Worm (Caenorhabditis elegans): ENCODE measurements around the gene hosl-1.

Gene hosl-1

ce11 chrX:4626891-4627290, 10.0 kb upstream of the hosl-1 start:
- no peak for TF ChIP-seq lin-15B (tag; optimal IDR thresholded peaks at IDR 0.05)
- no peak for TF ChIP-seq dsc-1 (tag; optimal IDR thresholded peaks at IDR 0.05)
- TF ChIP-seq fos-1 (tag; optimal IDR thresholded peaks at IDR 0.05), result no peak
- no peak for TF ChIP-seq hlh-17 (GFP tag; optimal IDR thresholded peaks at IDR 0.05; ENCODE audit: borderline replicate concordance)
- no peak for TF ChIP-seq sox-4 (tag; optimal IDR thresholded peaks at IDR 0.05)
- TF ChIP-seq efl-3 (GFP tag; optimal IDR thresholded peaks at IDR 0.05), result no peak
- no peak for TF ChIP-seq egl-27 (tag; optimal IDR thresholded peaks at IDR 0.05)
- no peak for TF ChIP-seq nhr-19 (GFP tag; conservative IDR thresholded peaks at IDR 0.05)
- no peak for TF ChIP-seq blmp-1 (tag; optimal IDR thresholded peaks at IDR 0.05)
- TF ChIP-seq lin-39 (tag; optimal IDR thresholded peaks at IDR 0.05), result no peak
- TF ChIP-seq grh-1 (GFP tag; IDR thresholded peaks at IDR 0.05), result no peak
- no peak for TF ChIP-seq ztf-11 (tag; optimal IDR thresholded peaks at IDR 0.05)
- TF ChIP-seq xbp-1 (tag; optimal IDR thresholded peaks at IDR 0.05), result no peak
- TF ChIP-seq nhr-71 (tag; optimal IDR thresholded peaks at IDR 0.05), result no peak
- no peak for TF ChIP-seq mab-9 (GFP tag; IDR thresholded peaks at IDR 0.05)
- TF ChIP-seq unc-130 (tag; optimal IDR thresholded peaks at IDR 0.05), result no peak
- TF ChIP-seq snu-23 (GFP tag; optimal IDR thresholded peaks at IDR 0.05), result no peak
- no peak for TF ChIP-seq ceh-8 (GFP tag; optimal IDR thresholded peaks at IDR 0.05)
- no peak for TF ChIP-seq nhr-77 (tag; optimal IDR thresholded peaks at IDR 0.05)
- no peak for TF ChIP-seq lir-3 (tag; optimal IDR thresholded peaks at IDR 0.05; ENCODE audit: poor library complexity)

ce11 chrX:4628350-4628749, 8.6 kb upstream of the hosl-1 start:
- TF ChIP-seq hlh-4 (tag; optimal IDR thresholded peaks at IDR 0.05) (peak; percentile 74), grh-1 (GFP tag; IDR thresholded peaks at IDR 0.05) (no peak)

ce11 chrX:4628817-4629575, 7.9 kb upstream of the hosl-1 start:
- TF ChIP-seq egl-27 (tag; optimal IDR thresholded peaks at IDR 0.05) (no peak), tlp-1 (tag; optimal IDR thresholded peaks at IDR 0.05) (no peak), isw-1 (GFP tag; IDR thresholded peaks at IDR 0.05) (no peak), hpl-2 (GFP tag; optimal IDR thresholded peaks at IDR 0.05) (no peak), grh-1 (GFP tag; IDR thresholded peaks at IDR 0.05) (no peak), lsy-2 (tag; optimal IDR thresholded peaks at IDR 0.05) (peak in 1 of 2 experiments; percentile 12), lir-3 (tag; optimal IDR thresholded peaks at IDR 0.05; ENCODE audit: poor library complexity) (no peak), hlh-17 (GFP tag; optimal IDR thresholded peaks at IDR 0.05; ENCODE audit: borderline replicate concordance) (no peak), ama-1 (optimal IDR thresholded peaks at IDR 0.05) (no peak), elt-3 (tag; optimal IDR thresholded peaks at IDR 0.05) (no peak), unc-98 (GFP tag; IDR thresholded peaks at IDR 0.05) (no peak), rnt-1 (tag; optimal IDR thresholded peaks at IDR 0.05) (peak; percentile 55), pag-3 (tag; optimal IDR thresholded peaks at IDR 0.05; ENCODE audit: borderline replicate concordance, insufficient read depth) (no peak), aly-2 (tag; optimal IDR thresholded peaks at IDR 0.05) (no peak), F16B12.6 (tag; optimal IDR thresholded peaks at IDR 0.05) (no peak), lin-35 (GFP tag; optimal IDR thresholded peaks at IDR 0.05) (no peak), pqm-1 (tag; optimal IDR thresholded peaks at IDR 0.05) (no peak), snpc-4 (tag; optimal IDR thresholded peaks at IDR 0.05) (no peak), unc-62 (GFP tag; optimal IDR thresholded peaks at IDR 0.05) (no peak), mdl-1 (tag; optimal IDR thresholded peaks at IDR 0.05) (no peak), fkh-4 (tag; optimal IDR thresholded peaks at IDR 0.05; ENCODE audit: borderline replicate concordance) (no peak), zag-1 (tag; optimal IDR thresholded peaks at IDR 0.05) (no peak), fkh-8 (tag; optimal IDR thresholded peaks at IDR 0.05) (no peak), efl-1 (optimal IDR thresholded peaks at IDR 0.05) (no peak), efl-1 (GFP tag; optimal IDR thresholded peaks at IDR 0.05 in 1 of 2) (no peak), tbx-2 (tag; optimal IDR thresholded peaks at IDR 0.05) (no peak), nhr-28 (tag; optimal IDR thresholded peaks at IDR 0.05) (no peak), mep-1 (tag; optimal IDR thresholded peaks at IDR 0.05) (peak; percentile 7), snu-23 (GFP tag; optimal IDR thresholded peaks at IDR 0.05) (peak; percentile 2), xbp-1 (tag; optimal IDR thresholded peaks at IDR 0.05) (no peak), nhr-11 (tag; optimal IDR thresholded peaks at IDR 0.05) (no peak), nhr-90 (tag; optimal IDR thresholded peaks at IDR 0.05; ENCODE audit: poor library complexity) (no peak), unc-30 (tag; optimal IDR thresholded peaks at IDR 0.05) (no peak), fos-1 (tag; optimal IDR thresholded peaks at IDR 0.05) (no peak), mab-9 (GFP tag; IDR thresholded peaks at IDR 0.05) (no peak)

Measured in whole organism, L1 larva.